Fruit fly (Drosophila melanogaster): ENCODE data around the gene CG15824.

Gene CG15824

DNA sequence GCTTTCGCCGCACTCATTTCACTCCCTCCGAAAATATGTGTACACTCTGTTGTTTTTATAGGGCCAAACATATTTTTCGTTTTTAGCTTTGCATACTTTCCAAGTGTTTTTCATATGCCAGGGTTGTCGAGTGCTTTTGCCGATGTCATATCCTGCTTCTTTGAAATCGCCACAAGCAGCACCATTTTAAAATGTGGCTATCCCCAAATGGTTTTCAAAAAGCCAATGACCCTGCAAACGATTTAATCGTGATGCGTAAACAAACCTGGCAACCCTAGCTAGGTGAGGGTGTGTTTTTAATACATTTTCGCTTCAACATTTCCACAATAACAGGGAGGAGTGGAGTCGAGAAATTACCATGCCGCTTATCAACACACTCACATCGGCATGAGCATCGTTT is 7.5 kb upstream of the CG15824 start (continued):
- TF ChIP-seq dan (GFP tag; IDR thresholded peaks at IDR 0.05), result no peak
- TF ChIP-seq run (tag; optimal IDR thresholded peaks at IDR 0.05), result no peak
- peak; percentile 52 for TF ChIP-seq Fer1 (GFP tag; optimal IDR thresholded peaks at IDR 0.05)
- TF ChIP-seq Atf6 (GFP tag; IDR thresholded peaks at IDR 0.05), result peak; percentile 31; the same call in 1 of the 2 replicates
- peak; percentile 45; the same call in 2 of the 4 replicates for TF ChIP-seq Gug (GFP tag; IDR thresholded peaks at IDR 0.05)
- TF ChIP-seq twi (tag; optimal IDR thresholded peaks at IDR 0.05), result no peak
- TF ChIP-seq CG12659 (GFP tag; optimal IDR thresholded peaks at IDR 0.05), result peak; percentile 15
- no peak for TF ChIP-seq chn (GFP tag; optimal IDR thresholded peaks at IDR 0.05)
- TF ChIP-seq crc (GFP tag; optimal IDR thresholded peaks at IDR 0.05), result no peak
- TF ChIP-seq knrl (GFP tag; IDR thresholded peaks at IDR 0.05; ENCODE audit: partially characterized antibody), result no peak
- TF ChIP-seq Antp (GFP tag; optimal IDR thresholded peaks at IDR 0.05), result peak; percentile 26
- TF ChIP-seq HLH4C (GFP tag; IDR thresholded peaks at IDR 0.05; ENCODE audit: partially characterized antibody), result no peak
- no peak for TF ChIP-seq CG16815 (GFP tag; optimal IDR thresholded peaks at IDR 0.05)
- no peak for TF ChIP-seq CG12155 (GFP tag; optimal IDR thresholded peaks at IDR 0.05)
- no peak for TF ChIP-seq CG4328 (GFP tag; optimal IDR thresholded peaks at IDR 0.05)
- no peak for TF ChIP-seq abd-A (tag; optimal IDR thresholded peaks at IDR 0.05)
- peak; percentile 30 for TF ChIP-seq phol (tag; optimal IDR thresholded peaks at IDR 0.05)
- TF ChIP-seq CG17612 (GFP tag; IDR thresholded peaks at IDR 0.05), result no peak
- no peak for TF ChIP-seq odd (GFP tag; optimal IDR thresholded peaks at IDR 0.05)
- no peak for TF ChIP-seq CrebB (tag; optimal IDR thresholded peaks at IDR 0.05)
- TF ChIP-seq GATAe (GFP tag; conservative IDR thresholded peaks at IDR 0.05), result no peak
- 0 out of 2 replicates have a peak, but pooled peaks have one; percentile 9 for TF ChIP-seq NFAT (GFP tag; IDR thresholded peaks at IDR 0.05)
- peak; percentile 24 for TF ChIP-seq Blimp-1 (GFP tag; optimal IDR thresholded peaks at IDR 0.05)
- TF ChIP-seq CG2199 (GFP tag; IDR thresholded peaks at IDR 0.05), result no peak
- peak; percentile 53 for TF ChIP-seq Rfx (GFP tag; IDR thresholded peaks at IDR 0.05)
- peak; percentile 79 for TF ChIP-seq lab (GFP tag; optimal IDR thresholded peaks at IDR 0.05)
- no peak for TF ChIP-seq CG14667 (GFP tag; IDR thresholded peaks at IDR 0.05)
- TF ChIP-seq bsh (GFP tag; optimal IDR thresholded peaks at IDR 0.05), result peak in 1 of 2 experiments; percentile 47
- TF ChIP-seq Nf-YB (GFP tag; optimal IDR thresholded peaks at IDR 0.05), result no peak
- TF ChIP-seq CG1529 (GFP tag; optimal IDR thresholded peaks at IDR 0.05), result no peak
- no peak for TF ChIP-seq CG7987 (GFP tag; optimal IDR thresholded peaks at IDR 0.05)
- TF ChIP-seq Hr51 (GFP tag; optimal IDR thresholded peaks at IDR 0.05), result peak in 1 of 2 experiments; percentile 43
- TF ChIP-seq Doc3 (GFP tag; IDR thresholded peaks at IDR 0.05; ENCODE audit: partially characterized antibody), result no peak; the same call in 2 of the 3 replicates
- peak; percentile 9 for TF ChIP-seq Myb (GFP tag; optimal IDR thresholded peaks at IDR 0.05)
- no peak for TF ChIP-seq CG2129 (GFP tag; IDR thresholded peaks at IDR 0.05; ENCODE audit: partially characterized antibody)
- TF ChIP-seq H2.0 (GFP tag; IDR thresholded peaks at IDR 0.05), result no peak
- no peak for TF ChIP-seq crol (GFP tag; IDR thresholded peaks at IDR 0.05)
- no peak for TF ChIP-seq jumu (GFP tag; optimal IDR thresholded peaks at IDR 0.05)
- TF ChIP-seq fd96Cb (tag; optimal IDR thresholded peaks at IDR 0.05), result peak; percentile 28
- TF ChIP-seq ssp (GFP tag; IDR thresholded peaks at IDR 0.05), result no peak
- TF ChIP-seq jing (GFP tag; optimal IDR thresholded peaks at IDR 0.05), result no peak
- no peak for TF ChIP-seq Dp (GFP tag; optimal IDR thresholded peaks at IDR 0.05)
- TF ChIP-seq row (GFP tag; IDR thresholded peaks at IDR 0.05), result peak; percentile 51; the same call in 2 of the 3 replicates
- no peak for TF ChIP-seq otp (GFP tag; IDR thresholded peaks at IDR 0.05)
- TF ChIP-seq CG9727 (GFP tag; optimal IDR thresholded peaks at IDR 0.05), result no peak
- 0 out of 2 replicates have a peak, but pooled peaks have one; percentile 27 for TF ChIP-seq ap (GFP tag; IDR thresholded peaks at IDR 0.05)
- no peak for TF ChIP-seq NC2β (GFP tag; optimal IDR thresholded peaks at IDR 0.05)
- no peak for TF ChIP-seq peb (GFP tag; IDR thresholded peaks at IDR 0.05)
- no peak for TF ChIP-seq Sin3A (optimal IDR thresholded peaks at IDR 0.05)
- peak; percentile 47 for TF ChIP-seq CG13894 (tag; optimal IDR thresholded peaks at IDR 0.05)
- TF ChIP-seq slbo (GFP tag; IDR thresholded peaks at IDR 0.05), result peak; percentile 44; the same call in 1 of the 2 replicates
